Worm (Caenorhabditis elegans): ENCODE results near the gene lev-9.

ce11 chrX:6292812-6293211 lies 1.3 kb upstream of the lev-9 start, which contains the start of gene mom-1:
- TF ChIP-seq snpc-3.4 (tag; optimal IDR thresholded peaks at IDR 0.05) (no peak), ceh-79 (tag; optimal IDR thresholded peaks at IDR 0.05) (no peak), dpl-1 (GFP tag; optimal IDR thresholded peaks at IDR 0.05) (no peak), F33H1.4 (GFP tag; IDR thresholded peaks at IDR 0.05) (no peak), F39B2.1 (GFP tag; IDR thresholded peaks at IDR 0.05) (no peak), sea-2 (GFP tag; IDR thresholded peaks at IDR 0.05) (no peak), unc-130 (GFP tag; optimal IDR thresholded peaks at IDR 0.05) (no peak), ztf-25 (GFP tag; IDR thresholded peaks at IDR 0.05) (no peak)

Measured in whole organism, young adult.